Worm (Caenorhabditis elegans): ENCODE results near the gene C44H4.8.

C44H4.8 gene

ce11 chrX:14562286-14563086 lies 32.4 kb upstream of the C44H4.8 start (continued):
- TF ChIP-seq dpl-1 (GFP tag; optimal IDR thresholded peaks at IDR 0.05), result no peak
- TF ChIP-seq F26F4.8 (GFP tag; conservative IDR thresholded peaks at IDR 0.05), result no peak
- peak; percentile 34; the same call in 1 of the 2 replicates for TF ChIP-seq pha-4 (GFP tag; IDR thresholded peaks at IDR 0.05)
- no peak for TF ChIP-seq pha-4 (tag; optimal IDR thresholded peaks at IDR 0.05)
- no peak for TF ChIP-seq spr-3 (GFP tag; optimal IDR thresholded peaks at IDR 0.05)
- no peak for TF ChIP-seq ceh-82 (tag; optimal IDR thresholded peaks at IDR 0.05)
- TF ChIP-seq lin-39 (tag; optimal IDR thresholded peaks at IDR 0.05), result no peak
- TF ChIP-seq ceh-62 (tag; optimal IDR thresholded peaks at IDR 0.05), result no peak
- no peak for TF ChIP-seq lin-15B (tag; optimal IDR thresholded peaks at IDR 0.05)
- peak; percentile 78 for TF ChIP-seq hlh-30 (tag; optimal IDR thresholded peaks at IDR 0.05; ENCODE audit: insufficient read depth)
- no peak for TF ChIP-seq nhr-102 (tag; optimal IDR thresholded peaks at IDR 0.05)
- no peak for TF ChIP-seq spr-1 (tag; optimal IDR thresholded peaks at IDR 0.05)
- no peak for TF ChIP-seq dmd-9 (GFP tag; IDR thresholded peaks at IDR 0.05)
- TF ChIP-seq skn-1 (tag; optimal IDR thresholded peaks at IDR 0.05), result no peak
- peak; percentile 77 for TF ChIP-seq F37D6.2 (tag; optimal IDR thresholded peaks at IDR 0.05)

- TF ChIP-seq aha-1 (tag) (peak; percentile 82), egl-43 (GFP tag; IDR thresholded peaks at IDR 0.05) (no peak), nhr-28 (tag; optimal IDR thresholded peaks at IDR 0.05) (peak; percentile 51), mdt-29 (GFP tag; IDR thresholded peaks at IDR 0.05) (no peak), ama-1 (optimal IDR thresholded peaks at IDR 0.05) (no peak), daf-16 (GFP tag; optimal IDR thresholded peaks at IDR 0.05) (peak in 1 of 2 experiments; percentile 18), daf-16 (tag; optimal IDR thresholded peaks at IDR 0.05) (peak; percentile 4), dve-1 (tag; optimal IDR thresholded peaks at IDR 0.05; ENCODE audit: insufficient read depth) (no peak), hlh-11 (tag; optimal IDR thresholded peaks at IDR 0.05) (peak; percentile 4), lin-1 (GFP tag; IDR thresholded peaks at IDR 0.05) (no peak), unc-62 (GFP tag; optimal IDR thresholded peaks at IDR 0.05 in 1 of 2) (peak in 1 of 2 experiments; percentile 90), unc-62 (tag; optimal IDR thresholded peaks at IDR 0.05) (no peak), D1046.2 (GFP tag; IDR thresholded peaks at IDR 0.05) (no peak), tra-1 (GFP tag; IDR thresholded peaks at IDR 0.05) (0 out of 2 replicates have a peak, but pooled peaks have one; percentile 16), F26F4.8 (GFP tag; conservative IDR thresholded peaks at IDR 0.05) (no peak), dmd-6 (GFP tag; IDR thresholded peaks at IDR 0.05) (peak; percentile 36), lin-29 (GFP tag; IDR thresholded peaks at IDR 0.05) (no peak), nhr-76 (tag; optimal IDR thresholded peaks at IDR 0.05) (no peak)
These were observed 31.1 kb upstream of the C44H4.8 start for ce11 chrX:14563818-14564217.

ce11 chrX:14565245-14565644 lies 29.7 kb upstream of the C44H4.8 start:
- TF ChIP-seq mes-2 (tag; optimal IDR thresholded peaks at IDR 0.05; ENCODE audit: poor library complexity, severe bottlenecking), result peak; percentile 9
- TF ChIP-seq dmd-6 (GFP tag; IDR thresholded peaks at IDR 0.05), result peak; percentile 52
- no peak for TF ChIP-seq nhr-42 (GFP tag; IDR thresholded peaks at IDR 0.05)
- peak in 1 of 2 experiments; percentile 69 for TF ChIP-seq unc-62 (GFP tag; optimal IDR thresholded peaks at IDR 0.05 in 1 of 2)
- no peak for TF ChIP-seq unc-62 (tag; optimal IDR thresholded peaks at IDR 0.05)
- TF ChIP-seq egl-43 (GFP tag; IDR thresholded peaks at IDR 0.05), result 0 out of 2 replicates have a peak, but pooled peaks have one; percentile 10
- no peak for TF ChIP-seq F49E8.2 (tag; optimal IDR thresholded peaks at IDR 0.05; ENCODE audit: borderline replicate concordance)
- no peak for TF ChIP-seq ama-1 (optimal IDR thresholded peaks at IDR 0.05)
- peak; percentile 14 for TF ChIP-seq dve-1 (tag; optimal IDR thresholded peaks at IDR 0.05; ENCODE audit: insufficient read depth)
- no peak for TF ChIP-seq ceh-32 (tag; optimal IDR thresholded peaks at IDR 0.05; ENCODE audit: poor library complexity)
